Fruit fly (Drosophila melanogaster): ENCODE measurements around the gene Eig71Ef.
A peak's percentile ranks its signal among the peaks of the same experiment; 100 is the strongest.

The Eig71Ef gene

dm6 chr3L:15672800-15673199 is 15.6 kb upstream of the Eig71Ef start:
- TF ChIP-seq Abd-B (GFP tag; optimal IDR thresholded peaks at IDR 0.05) (no peak), Hr83 (GFP tag; optimal IDR thresholded peaks at IDR 0.05; ENCODE audit: poor library complexity, severe bottlenecking) (no peak), dsf (GFP tag; optimal IDR thresholded peaks at IDR 0.05; ENCODE audit: borderline replicate concordance) (no peak), jim (GFP tag; optimal IDR thresholded peaks at IDR 0.05) (no peak), Mio (GFP tag; optimal IDR thresholded peaks at IDR 0.05) (no peak), Vsx2 (GFP tag; optimal IDR thresholded peaks at IDR 0.05; ENCODE audit: partially characterized antibody) (no peak), tai (GFP tag; optimal IDR thresholded peaks at IDR 0.05) (no peak), Dif (GFP tag; optimal IDR thresholded peaks at IDR 0.05; ENCODE audit: partially characterized antibody) (no peak), CG9705 (GFP tag; optimal IDR thresholded peaks at IDR 0.05) (no peak), brk (GFP tag; optimal IDR thresholded peaks at IDR 0.05) (no peak), dmrt93B (GFP tag; optimal IDR thresholded peaks at IDR 0.05) (no peak), woc (GFP tag; optimal IDR thresholded peaks at IDR 0.05) (no peak), sage (GFP tag; optimal IDR thresholded peaks at IDR 0.05) (no peak), pan (optimal IDR thresholded peaks at IDR 0.05) (no peak), lola (GFP tag; optimal IDR thresholded peaks at IDR 0.05) (no peak)

dm6 chr3L:15670455-15670854 is 13.3 kb upstream of the Eig71Ef start:
- TF ChIP-seq Myc (optimal IDR thresholded peaks at IDR 0.05) (no peak), GATAd (GFP tag; optimal IDR thresholded peaks at IDR 0.05) (no peak), Rel (GFP tag; optimal IDR thresholded peaks at IDR 0.05) (no peak), Rel (tag; optimal IDR thresholded peaks at IDR 0.05) (no peak), Dfd (GFP tag; optimal IDR thresholded peaks at IDR 0.05) (no peak), foxo (GFP tag; optimal IDR thresholded peaks at IDR 0.05) (peak in 1 of 2 experiments; percentile 55), Hr78 (GFP tag; optimal IDR thresholded peaks at IDR 0.05) (no peak), h (GFP tag; optimal IDR thresholded peaks at IDR 0.05) (peak; percentile 25), dsf (GFP tag; optimal IDR thresholded peaks at IDR 0.05; ENCODE audit: borderline replicate concordance) (no peak), lola (GFP tag; optimal IDR thresholded peaks at IDR 0.05) (no peak), fru (GFP tag; optimal IDR thresholded peaks at IDR 0.05) (peak; percentile 32), rgr (GFP tag; optimal IDR thresholded peaks at IDR 0.05) (peak; percentile 56), OdsH (GFP tag; optimal IDR thresholded peaks at IDR 0.05) (peak; percentile 65), HLH106 (tag; optimal IDR thresholded peaks at IDR 0.05) (peak; percentile 54), psq (GFP tag; optimal IDR thresholded peaks at IDR 0.05) (peak; percentile 54), dmrt93B (GFP tag; optimal IDR thresholded peaks at IDR 0.05) (peak; percentile 40), Abd-B (GFP tag; optimal IDR thresholded peaks at IDR 0.05) (no peak), N (GFP tag; optimal IDR thresholded peaks at IDR 0.05) (no peak), jim (GFP tag; optimal IDR thresholded peaks at IDR 0.05) (no peak), brk (GFP tag; optimal IDR thresholded peaks at IDR 0.05) (no peak), CG9705 (GFP tag; optimal IDR thresholded peaks at IDR 0.05) (no peak), Sp1 (GFP tag; optimal IDR thresholded peaks at IDR 0.05) (peak; percentile 71), CrebA (GFP tag; optimal IDR thresholded peaks at IDR 0.05; ENCODE audit: borderline replicate concordance) (no peak), sage (GFP tag; optimal IDR thresholded peaks at IDR 0.05) (no peak)

dm6 chr3L:15669939-15670338 is 12.7 kb upstream of the Eig71Ef start:
- TF ChIP-seq dl (GFP tag; optimal IDR thresholded peaks at IDR 0.05; ENCODE audit: insufficient read depth in 1 of 2, partially characterized antibody in 2 of 2) (no peak), Rel (GFP tag; optimal IDR thresholded peaks at IDR 0.05) (no peak), Rel (tag; optimal IDR thresholded peaks at IDR 0.05) (no peak), OdsH (GFP tag; optimal IDR thresholded peaks at IDR 0.05) (no peak), Hnf4 (GFP tag; optimal IDR thresholded peaks at IDR 0.05) (no peak), woc (GFP tag; optimal IDR thresholded peaks at IDR 0.05) (no peak), psq (GFP tag; optimal IDR thresholded peaks at IDR 0.05) (no peak), brk (GFP tag; optimal IDR thresholded peaks at IDR 0.05) (no peak), Dfd (GFP tag; optimal IDR thresholded peaks at IDR 0.05) (no peak), Myc (optimal IDR thresholded peaks at IDR 0.05) (no peak), Hr83 (GFP tag; optimal IDR thresholded peaks at IDR 0.05; ENCODE audit: poor library complexity, severe bottlenecking) (no peak), Abd-B (GFP tag; optimal IDR thresholded peaks at IDR 0.05) (no peak), br (GFP tag; optimal IDR thresholded peaks at IDR 0.05) (no peak), fru (GFP tag; optimal IDR thresholded peaks at IDR 0.05) (no peak), Dif (GFP tag; optimal IDR thresholded peaks at IDR 0.05; ENCODE audit: partially characterized antibody) (no peak), Vsx2 (GFP tag; optimal IDR thresholded peaks at IDR 0.05; ENCODE audit: partially characterized antibody) (no peak), Hr78 (GFP tag; optimal IDR thresholded peaks at IDR 0.05) (no peak), Jra (GFP tag; optimal IDR thresholded peaks at IDR 0.05) (no peak)

Measured in whole organism, wandering third instar larva.